Worm (Caenorhabditis elegans) whole organism, young adult: ENCODE results near the gene srlf-4.

Experiments used
- B0336.3 ChIP-seq: fragments of 200-800 bp; sonication (Bioruptor generic); IDR thresholded peaks from 2 replicates; pipeline ENCODE4 v1.3.6; 2022; ENCODE audit warnings: missing genetic modification characterization, missing compliant biosample characterization
- D2030.7 ChIP-seq: fragments of 200-800 bp; sonication (Bioruptor generic); IDR thresholded peaks from 2 replicates; pipeline ENCODE4 v1.3.6; 2022; ENCODE audit warnings: missing genetic modification reagents, missing genetic modification characterization, missing compliant biosample characterization
- F37B4.10 ChIP-seq: fragments of 200-800 bp; sonication (Bioruptor generic); IDR thresholded peaks from 2 replicates; pipeline ENCODE4 v1.3.6; 2022; ENCODE audit warnings: missing genetic modification characterization, missing compliant biosample characterization
- F39B2.1 ChIP-seq: fragments of 200-800 bp; sonication (Bioruptor generic); IDR thresholded peaks from 2 replicates; pipeline ENCODE4 v1.3.6; 2022; ENCODE audit warnings: missing genetic modification reagents, missing genetic modification characterization, missing compliant biosample characterization
- F55B11.4 ChIP-seq: sonication (generic microtip); optimal IDR thresholded peaks from 2 replicates; lab custom pipeline; 2016; ENCODE audit warnings: missing compliant biosample characterization, missing genetic modification characterization, borderline replicate concordance; ENCODE audit not compliant: insufficient read depth
- T07F8.4 ChIP-seq: sonication (generic microtip); optimal IDR thresholded peaks from 2 replicates; lab custom pipeline; 2016; ENCODE audit warnings: mild to moderate bottlenecking, missing genetic modification characterization, moderate library complexity, missing compliant biosample characterization
- Y53G8AR.9 ChIP-seq: fragments of 200-800 bp; sonication (Bioruptor generic); conservative IDR thresholded peaks from 2 replicates; pipeline ENCODE4 v1.3.6; 2022; ENCODE audit warnings: missing genetic modification reagents, missing genetic modification characterization, missing compliant biosample characterization
- Y56A3A.18 ChIP-seq: fragments of 200-800 bp; sonication (Bioruptor generic); IDR thresholded peaks from 2 replicates; pipeline ENCODE4 v1.3.6; 2022; ENCODE audit warnings: missing genetic modification reagents, missing genetic modification characterization, missing compliant biosample characterization
- Y79H2A.3 ChIP-seq: fragments of 200-800 bp; sonication (Bioruptor generic); conservative IDR thresholded peaks from 2 replicates; pipeline ENCODE4 v1.3.6; 2022; ENCODE audit warnings: missing genetic modification reagents, missing genetic modification characterization, missing compliant biosample characterization
- akir-1 ChIP-seq: fragments of 200-800 bp; sonication (Bioruptor generic); optimal IDR thresholded peaks from 2 replicates; lab custom pipeline; 2018; ENCODE audit warnings: mild to moderate bottlenecking, missing genetic modification characterization, moderate library complexity, missing compliant biosample characterization
- ama-1 ChIP-seq, 3 experiments: fragments of 150-350 bp in 1 of 3; sonication (generic microtip) in 2 of 3; optimal IDR thresholded peaks; 2 replicates each; lab custom pipeline; 2014 to 2018; ENCODE audit warnings: missing biosample characterization in 2 of 3, missing genetic modification characterization in 2 of 3, missing genetic modification reagents in 2 of 3
- atf-7 ChIP-seq: sonication (generic microtip); optimal IDR thresholded peaks from 2 replicates; lab custom pipeline; 2017; ENCODE audit warnings: mild to moderate bottlenecking, missing genetic modification characterization, missing compliant biosample characterization
- attf-5 ChIP-seq: fragments of 200-800 bp; sonication (Bioruptor generic); optimal IDR thresholded peaks from 2 replicates; lab custom pipeline; 2018; ENCODE audit warnings: mild to moderate bottlenecking, missing genetic modification characterization, missing compliant biosample characterization
- attf-6 ChIP-seq: fragments of 200-800 bp; sonication (Bioruptor generic); IDR thresholded peaks from 2 replicates; pipeline ENCODE4 v1.3.6; 2022; ENCODE audit warnings: missing genetic modification reagents, missing genetic modification characterization, missing compliant biosample characterization
- cebp-2 ChIP-seq: fragments of 200-800 bp; sonication (Bioruptor generic); IDR thresholded peaks from 2 replicates; pipeline ENCODE4 v1.3.6; 2022; ENCODE audit warnings: missing genetic modification characterization, missing compliant biosample characterization
- ceh-100 ChIP-seq: fragments of 200-800 bp; sonication (Bioruptor generic); IDR thresholded peaks from 2 replicates; pipeline ENCODE4 v1.3.6; 2022; ENCODE audit warnings: missing genetic modification reagents, missing genetic modification characterization, missing compliant biosample characterization
- chd-7 ChIP-seq: sonication (generic microtip); optimal IDR thresholded peaks from 2 replicates; lab custom pipeline; 2016; ENCODE audit warnings: mild to moderate bottlenecking, missing genetic modification characterization, moderate library complexity, missing compliant biosample characterization
- dpl-1 ChIP-seq: fragments of 150-350 bp; optimal IDR thresholded peaks from 2 replicates; lab custom pipeline; 2014; ENCODE audit warnings: missing biosample characterization, missing genetic modification reagents, missing genetic modification characterization
- egl-18 ChIP-seq: fragments of 200-800 bp; sonication (Bioruptor generic); IDR thresholded peaks from 2 replicates; pipeline ENCODE4 v1.3.6; 2022; ENCODE audit warnings: missing genetic modification reagents, missing genetic modification characterization, missing compliant biosample characterization
- him-1 ChIP-seq: sonication (generic microtip); optimal IDR thresholded peaks from 2 replicates; lab custom pipeline; 2016; ENCODE audit warnings: missing genotype, missing genetic modification reagents, missing genetic modification characterization, missing compliant biosample characterization
- hmg-1.2 ChIP-seq: fragments of 200-800 bp; sonication (Bioruptor generic); IDR thresholded peaks from 2 replicates; pipeline ENCODE4 v1.3.6; 2022; ENCODE audit warnings: missing genetic modification reagents, missing genetic modification characterization, missing compliant biosample characterization
- hsf-1 ChIP-seq: fragments of 200-800 bp; sonication (Bioruptor generic); IDR thresholded peaks from 2 replicates; pipeline ENCODE4 v1.3.6; 2022; ENCODE audit warnings: missing genetic modification reagents, missing genetic modification characterization, missing compliant biosample characterization
- lag-1 ChIP-seq: fragments of 200-800 bp; sonication (Bioruptor generic); IDR thresholded peaks from 2 replicates; pipeline ENCODE4 v1.3.6; 2022; ENCODE audit warnings: missing genetic modification reagents, missing genetic modification characterization, missing compliant biosample characterization
- lin-26 ChIP-seq: fragments of 200-800 bp; sonication (Bioruptor generic); IDR thresholded peaks from 2 replicates; pipeline ENCODE4 v1.3.6; 2022; ENCODE audit warnings: missing genetic modification reagents, missing genetic modification characterization, missing compliant biosample characterization
- lsl-1 ChIP-seq: fragments of 200-800 bp; sonication (Bioruptor generic); optimal IDR thresholded peaks from 2 replicates; lab custom pipeline; 2018; ENCODE audit warnings: mild to moderate bottlenecking, missing genetic modification characterization, moderate library complexity, missing compliant biosample characterization
- lsy-27 ChIP-seq: sonication (generic microtip); optimal IDR thresholded peaks from 2 replicates; lab custom pipeline; 2017; ENCODE audit warnings: missing genetic modification characterization, mild to moderate bottlenecking, missing compliant biosample characterization, antibody characterized with exemption, missing genotype, borderline replicate concordance; ENCODE audit not compliant: insufficient read depth
- mes-4 ChIP-seq: sonication (generic microtip); optimal IDR thresholded peaks from 2 replicates; lab custom pipeline; 2016; ENCODE audit warnings: missing genotype, missing genetic modification characterization, missing compliant biosample characterization
- nfya-1 ChIP-seq: sonication (generic microtip); optimal IDR thresholded peaks from 2 replicates; lab custom pipeline; 2017; ENCODE audit warnings: antibody characterized with exemption, missing compliant biosample characterization, missing genetic modification characterization, borderline replicate concordance; ENCODE audit not compliant: insufficient read depth
- nhr-80 ChIP-seq: sonication (generic microtip); optimal IDR thresholded peaks from 2 replicates; lab custom pipeline; 2016; ENCODE audit warnings: missing genetic modification characterization, missing compliant biosample characterization
- sea-2 ChIP-seq: fragments of 200-800 bp; sonication (Bioruptor generic); IDR thresholded peaks from 2 replicates; pipeline ENCODE4 v1.3.6; 2022; ENCODE audit warnings: missing genetic modification characterization, missing compliant biosample characterization
- snpc-1.1 ChIP-seq: sonication (generic microtip); optimal IDR thresholded peaks from 2 replicates; lab custom pipeline; 2017; ENCODE audit warnings: missing genetic modification characterization, mild to moderate bottlenecking, missing compliant biosample characterization, antibody characterized with exemption, moderate library complexity, missing genotype, missing genetic modification reagents; ENCODE audit not compliant: insufficient read depth
- tbp1 ChIP-seq: fragments of 200-800 bp; sonication (Bioruptor generic); optimal IDR thresholded peaks from 2 replicates; lab custom pipeline; 2018; ENCODE audit warnings: mild to moderate bottlenecking, missing genetic modification characterization, missing compliant biosample characterization
- ztf-3 ChIP-seq: fragments of 200-800 bp; sonication (Bioruptor generic); optimal IDR thresholded peaks from 2 replicates; lab custom pipeline; 2018; ENCODE audit warnings: mild to moderate bottlenecking, missing genetic modification characterization, missing compliant biosample characterization

The srlf-4 gene

DNA sequence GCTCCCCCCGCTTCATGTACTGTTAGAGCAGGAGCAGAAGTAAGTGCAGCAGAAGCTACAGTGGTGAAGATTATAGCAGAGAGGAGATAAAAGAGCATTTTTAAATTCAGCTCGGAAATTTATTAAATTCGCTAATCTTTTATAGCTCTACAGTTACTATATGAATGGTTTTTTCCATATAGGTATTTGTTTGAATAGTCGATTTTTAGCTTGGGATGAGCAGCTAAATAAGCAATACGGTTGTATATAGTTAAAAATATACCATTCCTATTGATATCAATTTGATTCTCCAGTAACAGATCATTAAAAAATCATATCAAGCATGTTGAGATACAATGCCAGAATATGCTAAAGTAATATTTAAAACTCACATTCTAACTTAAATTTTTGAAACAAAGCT is 2.4 kb upstream of the srlf-4 start, which contains the start of gene srlf-5 (continued):
- TF ChIP-seq tbp1 (no peak), chd-7 (tag; lab: Kevin White, UChicago) (no peak)

DNA sequence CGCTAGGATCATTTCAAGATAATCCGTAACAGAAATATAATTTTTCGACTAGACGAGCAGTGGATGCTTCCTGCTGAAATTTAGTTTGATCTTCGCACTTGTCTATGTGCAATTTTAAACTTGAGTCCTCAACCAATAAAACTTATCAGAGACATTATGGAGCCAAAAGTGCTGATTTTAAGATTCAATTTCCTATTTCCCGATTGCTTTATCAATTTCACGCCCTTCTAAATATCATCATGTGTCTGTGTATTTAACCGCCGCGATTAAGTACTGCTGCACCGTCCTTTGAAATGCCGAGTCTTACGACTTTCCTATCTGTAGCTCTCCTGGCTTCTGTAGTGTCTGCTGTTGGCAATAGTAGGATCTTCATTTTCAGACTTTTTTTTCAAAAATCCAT is 3.2 kb downstream of the srlf-4 start, which contains the start of gene C32H11.4:
C32H11.4 (plus strand) TSS at position 238 of the 400 bp plus-strand sequence.
- no peak for TF ChIP-seq him-1 (tag; lab: Kevin White, UChicago)
- no peak for TF ChIP-seq lsy-27
- TF ChIP-seq nhr-80: peak; percentile 32

DNA sequence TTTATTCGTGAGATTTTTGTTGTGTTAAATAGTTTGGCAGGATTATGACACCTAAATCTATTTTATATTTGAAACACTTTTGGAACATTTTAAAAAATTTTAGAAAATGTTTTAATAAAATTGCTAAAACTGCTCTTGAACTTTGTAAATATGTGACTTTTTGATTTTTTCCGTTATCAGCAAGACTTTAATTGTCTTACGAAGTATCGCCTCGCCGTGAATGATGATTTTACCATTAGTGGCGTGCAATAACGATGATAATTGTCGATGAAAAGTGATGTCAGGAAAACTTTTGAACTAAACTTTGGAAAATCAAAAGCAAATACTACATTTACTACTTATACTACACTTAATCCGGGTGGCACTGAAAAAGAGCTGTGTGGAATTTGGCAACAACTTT is 3.7 kb downstream of the srlf-4 start:
- TF ChIP-seq D2030.7 (GFP tag; lab: Robert Waterston, UW) (no peak), F55B11.4 (tag; lab: Kevin White, UChicago) (no peak), F37B4.10 (GFP tag; lab: Robert Waterston, UW) (no peak), Y79H2A.3 (GFP tag; lab: Robert Waterston, UW) (no peak), hsf-1 (no peak), akir-1 (GFP tag; lab: Kevin White, UChicago) (no peak), ceh-100 (no peak), snpc-1.1 (tag; lab: Kevin White, UChicago) (no peak), B0336.3 (GFP tag; lab: Robert Waterston, UW) (no peak), mes-4 (tag; lab: Kevin White, UChicago) (no peak), Y53G8AR.9 (no peak), sea-2 (GFP tag; lab: Robert Waterston, UW) (no peak), lin-26 (GFP tag; lab: Robert Waterston, UW) (no peak), attf-5 (GFP tag; lab: Kevin White, UChicago) (no peak), lsl-1 (GFP tag; lab: Kevin White, UChicago) (no peak), dpl-1 (GFP tag; lab: Kevin White, UChicago) (no peak)
- TF ChIP-seq, all 124 proteins: peak for 0

DNA sequence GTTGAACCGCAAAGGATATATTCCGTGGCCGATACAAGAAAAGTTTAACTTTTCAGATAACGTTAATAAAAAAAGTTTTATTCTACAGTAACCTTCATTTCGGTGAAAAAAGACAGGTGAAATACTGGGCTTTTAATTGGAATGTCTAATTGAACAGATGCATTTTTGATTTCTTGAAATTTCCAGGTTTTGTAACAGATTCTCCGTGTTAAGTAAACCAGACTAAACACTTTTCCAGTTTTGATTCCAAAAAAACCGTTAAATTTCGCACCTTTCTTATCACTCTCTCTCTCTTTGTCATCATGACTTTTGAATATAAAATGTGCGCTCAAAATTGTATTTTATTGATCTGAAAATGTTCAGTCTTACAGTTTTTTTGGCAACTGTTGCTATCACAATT is 6.0 kb downstream of the srlf-4 start, which contains the start of gene C32H11.3:
C32H11.3 (plus strand) TSS at position 301 of the 400 bp plus-strand sequence.
- TF ChIP-seq ama-1 (optimal IDR thresholded peaks at IDR 0.05; lab: Kevin White, UChicago) (no peak), ama-1 (GFP tag; optimal IDR thresholded peaks at IDR 0.05; lab: Kevin White, UChicago) (no peak), F55B11.4 (tag; lab: Kevin White, UChicago) (no peak), lag-1 (GFP tag; lab: Robert Waterston, UW) (no peak), attf-6 (GFP tag; lab: Robert Waterston, UW) (no peak), hmg-1.2 (GFP tag; lab: Robert Waterston, UW) (no peak), T07F8.4 (tag; lab: Kevin White, UChicago) (no peak), cebp-2 (GFP tag; lab: Robert Waterston, UW) (no peak), Y56A3A.18 (GFP tag; lab: Robert Waterston, UW) (no peak), nfya-1 (tag; lab: Kevin White, UChicago) (no peak), F39B2.1 (no peak), atf-7 (tag; lab: Kevin White, UChicago) (no peak), egl-18 (no peak), ztf-3 (GFP tag; lab: Kevin White, UChicago) (no peak)
